Fruit fly (Drosophila melanogaster) whole organism, adult: Measurements from ENCODE around the gene Gr93b.

Experiments
- CG11617 ChIP-seq: fragments of 200-800 bp; sonication (Bioruptor generic); optimal IDR thresholded peaks from 2 replicates; lab custom pipeline; 2017; ENCODE audit warnings: mild to moderate bottlenecking, missing biosample characterization, missing genetic modification reagents, missing genetic modification characterization
- CG12768 ChIP-seq: fragments of 200-800 bp; sonication (Bioruptor generic); optimal IDR thresholded peaks from 2 replicates; lab custom pipeline; 2017; ENCODE audit warnings: missing biosample characterization, missing genetic modification characterization, mild to moderate bottlenecking, moderate library complexity, missing genetic modification reagents
- CG14711 ChIP-seq: fragments of 200-800 bp; sonication (Bioruptor generic); optimal IDR thresholded peaks from 2 replicates; lab custom pipeline; 2018; ENCODE audit warnings: missing biosample characterization, mild to moderate bottlenecking, missing genetic modification characterization, moderate library complexity
- CG1620 ChIP-seq: fragments of 200-800 bp; sonication (Bioruptor generic); optimal IDR thresholded peaks from 2 replicates; lab custom pipeline; 2016; ENCODE audit warnings: missing biosample characterization, missing genetic modification characterization
- CG33017 ChIP-seq: fragments of 200-800 bp; sonication (Bioruptor generic); optimal IDR thresholded peaks from 2 replicates; lab custom pipeline; 2018; ENCODE audit warnings: missing biosample characterization, mild to moderate bottlenecking, missing genetic modification characterization, moderate library complexity
- CG5204 ChIP-seq: fragments of 200-800 bp; sonication (Bioruptor generic); optimal IDR thresholded peaks from 2 replicates; lab custom pipeline; 2016; ENCODE audit warnings: missing biosample characterization, missing genetic modification characterization
- CG7045 ChIP-seq: fragments of 200-800 bp; sonication (Bioruptor generic); optimal IDR thresholded peaks from 2 replicates; lab custom pipeline; 2017; ENCODE audit warnings: missing biosample characterization, mild to moderate bottlenecking, missing genetic modification characterization
- CG7101 ChIP-seq: fragments of 200-800 bp; sonication (Bioruptor generic); optimal IDR thresholded peaks from 2 replicates; lab custom pipeline; 2018; ENCODE audit warnings: missing biosample characterization, mild to moderate bottlenecking, missing genetic modification characterization, moderate library complexity
- Clk ChIP-seq: fragments of 200-800 bp; sonication (Bioruptor generic); optimal IDR thresholded peaks from 2 replicates; lab custom pipeline; 2017; ENCODE audit warnings: missing biosample characterization, missing genetic modification characterization
- Crg-1 ChIP-seq: fragments of 200-800 bp; sonication (Bioruptor generic); optimal IDR thresholded peaks from 2 replicates; lab custom pipeline; 2016; ENCODE audit warnings: missing biosample characterization, missing genetic modification characterization
- Hr96 ChIP-seq: fragments of 200-800 bp; sonication (Bioruptor generic); optimal IDR thresholded peaks from 2 replicates; lab custom pipeline; 2016; ENCODE audit warnings: missing biosample characterization, missing genetic modification characterization
- Mnt ChIP-seq: fragments of 200-800 bp; sonication (Bioruptor generic); optimal IDR thresholded peaks from 2 replicates; lab custom pipeline; 2016; ENCODE audit warnings: missing biosample characterization, mild to moderate bottlenecking, missing genetic modification characterization
- bab1 ChIP-seq: fragments of 200-800 bp; sonication (Bioruptor generic); optimal IDR thresholded peaks from 3 replicates; lab custom pipeline; 2019; ENCODE audit warnings: missing biosample characterization, mild to moderate bottlenecking, missing genetic modification characterization, moderate library complexity
- cic ChIP-seq: fragments of 200-800 bp; sonication (Bioruptor generic); optimal IDR thresholded peaks from 2 replicates; lab custom pipeline; 2017; ENCODE audit warnings: missing biosample characterization, mild to moderate bottlenecking, missing genetic modification characterization, moderate library complexity
- cnc ChIP-seq, 2 experiments: fragments of >200 bp; optimal IDR thresholded peaks; 2 replicates each; lab custom pipeline; 2017
- kay ChIP-seq: fragments of 200-800 bp; sonication (Bioruptor generic); peaks from one replicate; lab custom pipeline; 2016; ENCODE audit warnings: missing biosample characterization, missing genetic modification characterization, borderline replicate concordance
- ovo ChIP-seq: fragments of 200-800 bp; sonication (Bioruptor generic); optimal IDR thresholded peaks from 2 replicates; lab custom pipeline; 2016; ENCODE audit warnings: missing biosample characterization, missing genetic modification characterization
- pad ChIP-seq: fragments of 200-800 bp; sonication (Bioruptor generic); optimal IDR thresholded peaks from 3 replicates; lab custom pipeline; 2017; ENCODE audit warnings: missing biosample characterization, missing genetic modification characterization, mild to moderate bottlenecking, moderate library complexity, missing genetic modification reagents
- tj ChIP-seq: fragments of 200-800 bp; sonication (Bioruptor generic); optimal IDR thresholded peaks from 3 replicates; lab custom pipeline; 2017; ENCODE audit warnings: missing biosample characterization, mild to moderate bottlenecking, missing genetic modification characterization, moderate library complexity
- toe ChIP-seq: fragments of 200-800 bp; sonication (Bioruptor generic); optimal IDR thresholded peaks from 2 replicates; lab custom pipeline; 2016; ENCODE audit warnings: missing biosample characterization, missing genetic modification characterization

The Gr93b gene

DNA sequence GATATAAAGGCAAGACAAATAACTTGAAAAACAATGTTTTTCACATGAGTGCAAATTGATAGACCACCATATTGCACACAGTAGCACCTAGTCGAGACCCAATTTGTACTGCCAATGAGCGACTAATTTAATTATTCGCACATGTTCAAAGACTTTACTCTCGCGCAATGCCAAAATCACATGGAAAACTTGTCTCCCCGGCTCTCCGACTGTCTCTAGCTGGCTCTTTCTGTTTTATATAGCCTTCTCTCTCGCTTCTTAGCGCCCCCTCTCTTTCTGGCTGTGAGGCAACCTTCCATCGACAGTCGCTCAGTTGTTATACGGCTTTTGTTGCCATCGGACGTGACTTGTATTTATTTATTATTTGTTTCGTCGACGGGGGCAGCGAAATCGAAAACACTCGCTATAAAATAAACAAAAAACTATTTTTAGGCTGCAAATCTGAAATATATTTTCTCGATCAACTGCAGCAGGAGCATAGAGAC, 31.5 kb upstream of the Gr93b start, which contains the start of gene CG6656:
Gene CG6656, plus strand, starts transcription at position 312 of the 485 bp plus-strand sequence.
- TF ChIP-seq CG11617 (GFP tag; lab: Kevin White, UChicago): peak; percentile 8
- TF ChIP-seq cic (GFP tag; lab: Kevin White, UChicago): peak; percentile 9
- TF ChIP-seq Hr96: peak; percentile 58
- no peak for TF ChIP-seq CG7101 (tag; lab: Kevin White, UChicago)
- TF ChIP-seq cnc (optimal IDR thresholded peaks at IDR 0.05; lab: Kevin White, UChicago): no peak
- no peak for TF ChIP-seq pad (GFP tag; lab: Kevin White, UChicago)
- peak; percentile 22 for TF ChIP-seq CG12768
- no peak for TF ChIP-seq toe
- peak; percentile 28 for TF ChIP-seq CG14711 (tag; lab: Kevin White, UChicago)
- TF ChIP-seq CG7045: peak; percentile 17
- TF ChIP-seq ovo (GFP tag; lab: Kevin White, UChicago): no peak
- TF ChIP-seq kay (GFP tag; lab: Kevin White, UChicago): no peak
- no peak for TF ChIP-seq Clk
- TF ChIP-seq CG5204: no peak
- TF ChIP-seq bab1: peak; percentile 5
- peak; percentile 90 for TF ChIP-seq Mnt (GFP tag; lab: Kevin White, UChicago)
- no peak for TF ChIP-seq Crg-1 (GFP tag; lab: Kevin White, UChicago)
- no peak for TF ChIP-seq tj
- peak; percentile 12 for TF ChIP-seq CG33017 (tag; lab: Kevin White, UChicago)
- TF ChIP-seq CG1620 (GFP tag; lab: Kevin White, UChicago): no peak

DNA sequence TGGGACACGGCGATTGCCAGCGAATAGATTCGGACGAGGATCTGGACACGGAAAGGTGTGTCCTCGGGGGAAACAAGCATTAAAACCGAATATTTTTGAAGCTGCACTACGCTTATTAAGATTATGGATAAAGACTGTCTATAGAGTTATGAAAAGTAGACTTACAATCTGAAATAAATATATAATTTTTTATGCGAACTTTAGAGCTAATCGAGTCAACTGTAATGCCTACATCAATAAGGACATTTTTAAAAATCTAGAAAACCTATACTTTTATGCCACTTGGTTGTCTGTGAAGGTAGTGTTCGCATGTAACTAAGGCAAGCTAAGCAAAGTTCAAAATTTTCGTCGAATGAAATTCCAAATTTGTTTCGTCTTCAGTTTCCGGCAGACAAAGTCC, 29.9 kb upstream of the Gr93b start, which contains the start of gene CG31178:
Gene CG31178, plus strand, starts transcription at position 301 of the 400 bp plus-strand sequence.
- TF ChIP-seq cnc (optimal IDR thresholded peaks at IDR 0.05; lab: Kevin White, UChicago): no peak
- peak; percentile 34 for TF ChIP-seq kay (GFP tag; lab: Kevin White, UChicago)
- TF ChIP-seq pad (GFP tag; lab: Kevin White, UChicago): no peak
- TF ChIP-seq Mnt (GFP tag; lab: Kevin White, UChicago): no peak
- no peak for TF ChIP-seq CG14711 (tag; lab: Kevin White, UChicago)
- no peak for TF ChIP-seq CG7101 (tag; lab: Kevin White, UChicago)
- no peak for TF ChIP-seq CG12768
- no peak for TF ChIP-seq CG7045
- TF ChIP-seq Hr96: no peak

DNA sequence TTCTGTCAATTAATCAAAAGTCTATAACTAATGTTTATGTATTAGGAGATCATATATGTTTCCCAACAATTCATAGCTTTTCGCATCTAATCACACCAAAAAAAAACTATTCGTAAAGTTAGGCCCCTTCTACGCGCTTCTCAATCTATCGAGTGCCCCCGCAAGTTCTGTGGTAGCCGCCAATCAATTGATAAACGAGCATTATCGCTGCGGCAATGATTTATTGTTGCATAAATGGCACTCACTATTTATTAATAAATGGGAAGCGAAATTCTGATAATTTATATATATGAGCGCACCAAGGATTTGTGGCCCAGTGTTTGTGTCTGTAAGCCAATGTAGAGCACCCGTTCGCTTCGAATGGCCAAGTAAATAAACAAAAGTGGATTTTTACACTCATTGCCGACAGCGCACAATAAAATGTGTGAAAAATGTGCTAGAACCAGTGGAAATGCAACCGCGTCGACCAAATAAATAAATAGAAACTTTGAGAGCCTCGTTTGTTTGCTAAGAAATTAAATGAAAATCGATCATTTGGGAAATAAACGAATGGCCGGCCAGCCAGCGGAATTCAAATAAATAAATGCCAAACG, 27.9 kb upstream of the Gr93b start:
- TF ChIP-seq kay (GFP tag; lab: Kevin White, UChicago): peak; percentile 72
- TF ChIP-seq CG1620 (GFP tag; lab: Kevin White, UChicago): no peak
- TF ChIP-seq CG12768: no peak
- TF ChIP-seq cic (GFP tag; lab: Kevin White, UChicago): peak; percentile 52

DNA sequence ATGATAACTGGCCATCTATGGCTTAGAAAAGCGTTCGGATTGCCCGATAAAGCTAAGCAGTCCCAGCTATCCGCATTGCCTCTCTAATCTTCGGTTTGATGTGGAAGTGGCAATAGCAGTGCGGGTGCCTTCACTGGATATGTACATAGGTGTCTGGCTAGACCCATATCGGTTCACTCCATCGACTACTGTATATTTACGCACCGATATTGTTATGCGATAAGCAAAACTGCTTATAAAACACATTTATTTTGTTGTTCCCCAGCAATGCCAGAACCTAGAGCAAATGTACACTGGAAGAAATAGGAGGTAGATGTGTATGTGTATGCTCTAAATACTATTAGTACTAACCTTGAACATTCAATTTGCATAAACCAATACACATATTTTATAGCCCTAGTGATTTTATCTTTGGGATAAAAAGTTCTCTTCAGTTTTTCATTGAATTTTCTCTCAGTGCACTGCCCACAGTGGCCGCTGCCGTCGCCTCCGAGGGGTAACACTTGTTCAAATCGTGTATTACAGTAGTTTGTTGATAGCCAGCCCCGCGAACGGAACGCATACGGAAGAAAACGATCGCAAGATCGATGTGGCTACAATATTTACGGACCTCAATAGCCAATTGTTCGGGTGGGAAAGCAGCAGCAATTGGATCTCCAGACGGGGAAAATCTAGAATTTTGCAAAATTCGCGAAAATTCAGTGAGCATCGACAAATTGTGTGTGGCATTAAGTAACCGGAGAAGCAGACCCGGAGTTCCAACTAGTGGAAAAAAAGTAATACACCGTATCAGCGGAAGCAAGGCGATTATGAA, 26.8 kb upstream of the Gr93b start, which contains the start of gene CG31431:
Gene CG31431, plus strand, starts transcription at position 524 of the 814 bp plus-strand sequence.
- TF ChIP-seq pad (GFP tag; lab: Kevin White, UChicago) (peak; percentile 93), ovo (GFP tag; lab: Kevin White, UChicago) (peak; percentile 87), CG7101 (tag; lab: Kevin White, UChicago) (peak; percentile 96), CG5204 (peak; percentile 95), toe (peak; percentile 91), kay (GFP tag; lab: Kevin White, UChicago) (peak; percentile 97), CG33017 (tag; lab: Kevin White, UChicago) (peak; percentile 93), Hr96 (peak; percentile 95), Clk (peak; percentile 94), CG7045 (peak; percentile 97), Crg-1 (GFP tag; lab: Kevin White, UChicago) (peak; percentile 88), CG1620 (GFP tag; lab: Kevin White, UChicago) (peak; percentile 86), tj (peak; percentile 90), CG12768 (peak; percentile 95), bab1 (peak; percentile 98), cnc (optimal IDR thresholded peaks at IDR 0.05; lab: Kevin White, UChicago) (no peak), CG14711 (tag; lab: Kevin White, UChicago) (peak; percentile 90), cic (GFP tag; lab: Kevin White, UChicago) (peak; percentile 90), CG11617 (GFP tag; lab: Kevin White, UChicago) (peak; percentile 96), Mnt (GFP tag; lab: Kevin White, UChicago) (peak; percentile 88)

DNA sequence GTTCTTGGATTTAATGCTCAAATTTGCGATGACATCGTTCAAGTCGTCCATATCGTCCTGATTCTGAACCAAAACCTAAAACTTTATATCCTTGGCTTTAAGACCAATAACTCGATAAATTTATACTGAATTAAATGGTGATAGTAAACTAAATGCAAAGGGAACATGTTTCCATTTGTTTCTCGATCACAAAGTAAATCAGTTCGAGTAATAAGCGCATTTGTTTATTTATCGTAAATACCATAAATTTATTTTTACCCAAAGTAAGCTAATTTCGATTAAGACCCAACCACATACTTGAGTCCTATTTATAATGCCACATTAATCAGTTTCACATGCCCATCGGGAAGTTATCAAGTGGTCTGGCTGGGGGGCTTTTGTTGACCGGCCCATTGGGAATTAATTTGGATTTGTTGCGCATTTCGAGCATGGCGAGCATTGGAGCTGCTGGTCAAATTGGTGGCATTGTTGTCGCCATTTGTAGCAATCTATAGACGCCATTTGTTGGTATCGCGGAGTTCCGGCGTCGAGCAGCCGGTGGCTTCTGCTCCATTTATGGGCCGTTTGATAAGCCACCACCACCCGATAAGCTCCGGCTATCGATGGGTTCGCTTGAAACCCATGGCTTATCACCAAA, 26.0 kb upstream of the Gr93b start, which contains the start of gene CG31174:
Gene CG31174, minus strand, starts transcription at position 51 of the 637 bp plus-strand sequence.
- TF ChIP-seq kay (GFP tag; lab: Kevin White, UChicago) (peak; percentile 53), Crg-1 (GFP tag; lab: Kevin White, UChicago) (no peak), Mnt (GFP tag; lab: Kevin White, UChicago) (no peak), ovo (GFP tag; lab: Kevin White, UChicago) (no peak)
